Worm (Caenorhabditis elegans): ENCODE results near the gene ced-2.

The ced-2 gene

ce11 chrIV:1597018-1597417 lies at the start of gene ced-2:
Gene ced-2 (plus strand): TSS chrIV:1597318.
- TF ChIP-seq tab-1 (GFP tag; IDR thresholded peaks at IDR 0.05) (no peak), klf-2 (GFP tag; conservative IDR thresholded peaks at IDR 0.05) (no peak), ref-1 (GFP tag; conservative IDR thresholded peaks at IDR 0.05) (no peak)

- TF ChIP-seq klf-2 (GFP tag; conservative IDR thresholded peaks at IDR 0.05) (no peak), ref-1 (GFP tag; conservative IDR thresholded peaks at IDR 0.05) (no peak), T22C8.4 (GFP tag; IDR thresholded peaks at IDR 0.05) (no peak), flt-1 (GFP tag; IDR thresholded peaks at IDR 0.05) (no peak), tab-1 (GFP tag; IDR thresholded peaks at IDR 0.05) (no peak), ztf-23 (GFP tag; IDR thresholded peaks at IDR 0.05) (no peak), med-1 (GFP tag; optimal IDR thresholded peaks at IDR 0.05; ENCODE audit: insufficient read depth) (no peak), cog-1 (tag; optimal IDR thresholded peaks at IDR 0.05) (no peak), ztf-29 (GFP tag; IDR thresholded peaks at IDR 0.05) (no peak)
Observed at ce11 chrIV:1548457-1548861, 48.7 kb upstream of the ced-2 start, which contains the start of gene col-107. Gene col-107 (plus strand): TSS chrIV:1548721.

- no peak for TF ChIP-seq tab-1 (GFP tag; IDR thresholded peaks at IDR 0.05)
Observed at ce11 chrIV:1549095-1550093, 47.7 kb upstream of the ced-2 start.

- no peak for TF ChIP-seq ref-1 (GFP tag; conservative IDR thresholded peaks at IDR 0.05)
- TF ChIP-seq tab-1 (GFP tag; IDR thresholded peaks at IDR 0.05), result no peak
- TF ChIP-seq klf-2 (GFP tag; conservative IDR thresholded peaks at IDR 0.05), result no peak
- TF ChIP-seq cog-1 (tag; optimal IDR thresholded peaks at IDR 0.05), result no peak
- TF ChIP-seq ztf-29 (GFP tag; IDR thresholded peaks at IDR 0.05), result no peak
- no peak for TF ChIP-seq flt-1 (GFP tag; IDR thresholded peaks at IDR 0.05)
Observed at ce11 chrIV:1550131-1550530, 47.0 kb upstream of the ced-2 start, which contains the start of gene C34H4.5. Gene C34H4.5 (minus strand): TSS chrIV:1550231.

ce11 chrIV:1550578-1550977 lies 46.5 kb upstream of the ced-2 start, which contains the start of gene tag-244:
Gene tag-244 (plus strand): TSS chrIV:1550878.
- TF ChIP-seq klf-2 (GFP tag; conservative IDR thresholded peaks at IDR 0.05), result no peak
- no peak for TF ChIP-seq med-1 (GFP tag; optimal IDR thresholded peaks at IDR 0.05; ENCODE audit: insufficient read depth)
- TF ChIP-seq tab-1 (GFP tag; IDR thresholded peaks at IDR 0.05), result no peak
- TF ChIP-seq cog-1 (tag; optimal IDR thresholded peaks at IDR 0.05), result no peak
- no peak for TF ChIP-seq ztf-29 (GFP tag; IDR thresholded peaks at IDR 0.05)
- TF ChIP-seq ztf-23 (GFP tag; IDR thresholded peaks at IDR 0.05), result no peak
- TF ChIP-seq ref-1 (GFP tag; conservative IDR thresholded peaks at IDR 0.05), result no peak
- TF ChIP-seq T22C8.4 (GFP tag; IDR thresholded peaks at IDR 0.05), result no peak
- TF ChIP-seq flt-1 (GFP tag; IDR thresholded peaks at IDR 0.05), result no peak

ce11 chrIV:1553195-1553918 lies 43.8 kb upstream of the ced-2 start, which contains the start of gene C34H4.2:
Gene C34H4.2 (plus strand): TSS chrIV:1553752.
- TF ChIP-seq ztf-29 (GFP tag; IDR thresholded peaks at IDR 0.05) (no peak), flt-1 (GFP tag; IDR thresholded peaks at IDR 0.05) (no peak), klf-2 (GFP tag; conservative IDR thresholded peaks at IDR 0.05) (no peak), tab-1 (GFP tag; IDR thresholded peaks at IDR 0.05) (no peak), T22C8.4 (GFP tag; IDR thresholded peaks at IDR 0.05) (no peak), ref-1 (GFP tag; conservative IDR thresholded peaks at IDR 0.05) (no peak), cog-1 (tag; optimal IDR thresholded peaks at IDR 0.05) (no peak), ztf-23 (GFP tag; IDR thresholded peaks at IDR 0.05) (no peak), med-1 (GFP tag; optimal IDR thresholded peaks at IDR 0.05; ENCODE audit: insufficient read depth) (no peak)

ce11 chrIV:1555021-1555720 lies 41.9 kb upstream of the ced-2 start, which contains the start of gene C34H4.1:
Gene C34H4.1 (plus strand): TSS chrIV:1555579.
- TF ChIP-seq klf-2 (GFP tag; conservative IDR thresholded peaks at IDR 0.05) (no peak), T22C8.4 (GFP tag; IDR thresholded peaks at IDR 0.05) (no peak), ztf-23 (GFP tag; IDR thresholded peaks at IDR 0.05) (no peak), cog-1 (tag; optimal IDR thresholded peaks at IDR 0.05) (no peak), tab-1 (GFP tag; IDR thresholded peaks at IDR 0.05) (no peak), flt-1 (GFP tag; IDR thresholded peaks at IDR 0.05) (no peak), ztf-29 (GFP tag; IDR thresholded peaks at IDR 0.05) (no peak), ref-1 (GFP tag; conservative IDR thresholded peaks at IDR 0.05) (no peak), med-1 (GFP tag; optimal IDR thresholded peaks at IDR 0.05; ENCODE audit: insufficient read depth) (no peak)

ce11 chrIV:1559931-1560330 lies 37.2 kb upstream of the ced-2 start, which contains the start of gene Y41D4B.17:
Gene Y41D4B.17 (plus strand): TSS chrIV:1560104.
- TF ChIP-seq T22C8.4 (GFP tag; IDR thresholded peaks at IDR 0.05) (no peak), ztf-29 (GFP tag; IDR thresholded peaks at IDR 0.05) (no peak), tab-1 (GFP tag; IDR thresholded peaks at IDR 0.05) (no peak), med-1 (GFP tag; optimal IDR thresholded peaks at IDR 0.05; ENCODE audit: insufficient read depth) (no peak), ztf-23 (GFP tag; IDR thresholded peaks at IDR 0.05) (no peak), flt-1 (GFP tag; IDR thresholded peaks at IDR 0.05) (no peak), cog-1 (tag; optimal IDR thresholded peaks at IDR 0.05) (no peak), ref-1 (GFP tag; conservative IDR thresholded peaks at IDR 0.05) (no peak), klf-2 (GFP tag; conservative IDR thresholded peaks at IDR 0.05) (no peak)

- TF ChIP-seq ref-1 (GFP tag; conservative IDR thresholded peaks at IDR 0.05) (no peak), klf-2 (GFP tag; conservative IDR thresholded peaks at IDR 0.05) (no peak), ztf-29 (GFP tag; IDR thresholded peaks at IDR 0.05) (no peak), flt-1 (GFP tag; IDR thresholded peaks at IDR 0.05) (no peak), tab-1 (GFP tag; IDR thresholded peaks at IDR 0.05) (no peak), med-1 (GFP tag; optimal IDR thresholded peaks at IDR 0.05; ENCODE audit: insufficient read depth) (no peak), T22C8.4 (GFP tag; IDR thresholded peaks at IDR 0.05) (no peak), cog-1 (tag; optimal IDR thresholded peaks at IDR 0.05) (no peak), ztf-23 (GFP tag; IDR thresholded peaks at IDR 0.05) (no peak)
Observed at ce11 chrIV:1561884-1562283, 35.2 kb upstream of the ced-2 start, which contains the start of gene hpo-6. Gene hpo-6 (plus strand): TSS chrIV:1562184.
